Worm (Caenorhabditis elegans): ENCODE results near the gene srm-4.

- no peak for TF ChIP-seq cog-1 (tag; optimal IDR thresholded peaks at IDR 0.05)
- TF ChIP-seq flt-1 (GFP tag; IDR thresholded peaks at IDR 0.05): no peak
- TF ChIP-seq T22C8.4 (GFP tag; IDR thresholded peaks at IDR 0.05): no peak
- TF ChIP-seq ztf-23 (GFP tag; IDR thresholded peaks at IDR 0.05): no peak
- no peak for TF ChIP-seq klf-2 (GFP tag; conservative IDR thresholded peaks at IDR 0.05)
- no peak for TF ChIP-seq tab-1 (GFP tag; IDR thresholded peaks at IDR 0.05)
Measured at ce11 chrV:14364586-14365248, 31.5 kb downstream of the srm-4 start.
